Worm (Caenorhabditis elegans) whole organism, mixed stage, embryonic: ENCODE measurements around the gene orc-3.

ENCODE experiments used
- M03D4.4 ChIP-seq: sonication (generic microtip); optimal IDR thresholded peaks from 2 replicates; lab custom pipeline; 2017; ENCODE audit warnings: mild to moderate bottlenecking, missing genetic modification characterization, missing compliant biosample characterization
- bed-3 ChIP-seq: fragments of 200-800 bp; sonication (Bioruptor generic); optimal IDR thresholded peaks from 3 replicates; lab custom pipeline; 2018; ENCODE audit warnings: mild to moderate bottlenecking, missing genetic modification characterization, moderate library complexity, missing compliant biosample characterization
- blmp-1 ChIP-seq: fragments of 150-350 bp; optimal IDR thresholded peaks from 2 replicates; lab custom pipeline; 2014; ENCODE audit warnings: missing biosample characterization, missing genetic modification characterization
- ceh-39 ChIP-seq: fragments of 150-350 bp; optimal IDR thresholded peaks from 2 replicates; lab custom pipeline; 2014; ENCODE audit warnings: missing biosample characterization, missing genetic modification characterization
- ceh-83 ChIP-seq: fragments of 200-800 bp; sonication (Bioruptor generic); optimal IDR thresholded peaks from 2 replicates; lab custom pipeline; 2018; ENCODE audit warnings: mild to moderate bottlenecking, missing genetic modification characterization, missing compliant biosample characterization
- ces-1 ChIP-seq: fragments of 150-350 bp; optimal IDR thresholded peaks from 2 replicates; lab custom pipeline; 2014; ENCODE audit warnings: missing biosample characterization, missing genetic modification reagents, missing genetic modification characterization
- cnd-1 ChIP-seq: fragments of 200-800 bp; sonication (Bioruptor generic); optimal IDR thresholded peaks from 2 replicates; lab custom pipeline; 2018; ENCODE audit warnings: mild to moderate bottlenecking, missing genetic modification characterization, missing compliant biosample characterization
- elt-1 ChIP-seq: sonication (generic microtip); optimal IDR thresholded peaks from 2 replicates; lab custom pipeline; 2017; ENCODE audit warnings: missing genetic modification characterization, mild to moderate bottlenecking, missing compliant biosample characterization, antibody characterized with exemption, moderate library complexity, borderline replicate concordance; ENCODE audit not compliant: insufficient read depth
- elt-3 ChIP-seq: fragments of 150-350 bp; optimal IDR thresholded peaks from 2 replicates; lab custom pipeline; 2014; ENCODE audit warnings: missing biosample characterization, missing genetic modification characterization
- flh-1 ChIP-seq: fragments of 200-800 bp; sonication (Bioruptor generic); optimal IDR thresholded peaks from 2 replicates; lab custom pipeline; 2018; ENCODE audit warnings: mild to moderate bottlenecking, missing genetic modification characterization, moderate library complexity, missing compliant biosample characterization
- ham-2 ChIP-seq: fragments of 200-800 bp; sonication (Bioruptor generic); optimal IDR thresholded peaks from 2 replicates; lab custom pipeline; 2018; ENCODE audit warnings: mild to moderate bottlenecking, missing genetic modification characterization, missing compliant biosample characterization
- hlh-1 ChIP-seq: fragments of 150-350 bp; optimal IDR thresholded peaks from 2 replicates; lab custom pipeline; 2014; ENCODE audit warnings: missing biosample characterization, missing genetic modification reagents, missing genetic modification characterization
- lin-13 ChIP-seq: fragments of 150-350 bp; optimal IDR thresholded peaks from 2 replicates; lab custom pipeline; 2014; ENCODE audit warnings: missing biosample characterization, missing genetic modification characterization
- lsy-2 ChIP-seq: fragments of 150-350 bp; optimal IDR thresholded peaks from 2 replicates; lab custom pipeline; 2014; ENCODE audit warnings: missing biosample characterization, missing genetic modification characterization
- mep-1 ChIP-seq: fragments of 150-350 bp; optimal IDR thresholded peaks from 2 replicates; lab custom pipeline; 2017; ENCODE audit warnings: missing biosample characterization, missing genetic modification reagents, missing genetic modification characterization, inconsistent platforms
- mls-2 ChIP-seq: sonication (generic microtip); optimal IDR thresholded peaks from 2 replicates; lab custom pipeline; 2016; ENCODE audit warnings: mild to moderate bottlenecking, missing genetic modification characterization, moderate library complexity, missing compliant biosample characterization
- nhr-12 ChIP-seq: fragments of 150-350 bp; optimal IDR thresholded peaks from 2 replicates; lab custom pipeline; 2014; ENCODE audit warnings: missing biosample characterization, missing genetic modification characterization
- nhr-237 ChIP-seq: fragments of 150-350 bp; optimal IDR thresholded peaks from 2 replicates; lab custom pipeline; 2014; ENCODE audit warnings: missing biosample characterization, missing genetic modification characterization
- nhr-28 ChIP-seq: fragments of 150-350 bp; optimal IDR thresholded peaks from 2 replicates; lab custom pipeline; 2014; ENCODE audit warnings: missing biosample characterization, missing genetic modification characterization
- nhr-76 ChIP-seq: sonication (generic microtip); optimal IDR thresholded peaks from 2 replicates; lab custom pipeline; 2017; ENCODE audit warnings: missing biosample characterization, missing genetic modification characterization
- pha-4 ChIP-seq: fragments of 150-350 bp; optimal IDR thresholded peaks from 2 replicates; lab custom pipeline; 2018; ENCODE audit warnings: missing biosample characterization, missing genetic modification reagents, missing genetic modification characterization
- sem-2 ChIP-seq: fragments of 200-800 bp; sonication (Bioruptor generic); optimal IDR thresholded peaks from 2 replicates; lab custom pipeline; 2018; ENCODE audit warnings: mild to moderate bottlenecking, missing genetic modification characterization, missing compliant biosample characterization
- snpc-4 ChIP-seq: fragments of 150-350 bp; optimal IDR thresholded peaks from 2 replicates; lab custom pipeline; 2014; ENCODE audit warnings: missing biosample characterization, missing genetic modification characterization
- sptf-1 ChIP-seq: sonication (generic microtip); optimal IDR thresholded peaks from 2 replicates; lab custom pipeline; 2017; ENCODE audit warnings: mild to moderate bottlenecking, missing genetic modification characterization, moderate library complexity, missing compliant biosample characterization
- tbx-8 ChIP-seq: fragments of 200-800 bp; sonication (Bioruptor generic); optimal IDR thresholded peaks from 2 replicates; lab custom pipeline; 2018; ENCODE audit warnings: mild to moderate bottlenecking, missing genetic modification characterization, moderate library complexity, missing compliant biosample characterization
- unc-120 ChIP-seq: sonication (generic microtip); optimal IDR thresholded peaks from 2 replicates; lab custom pipeline; 2017; ENCODE audit warnings: missing genetic modification characterization, missing compliant biosample characterization; ENCODE audit not compliant: poor library complexity, severe bottlenecking
- unc-39 ChIP-seq: fragments of 150-350 bp; optimal IDR thresholded peaks from 2 replicates; lab custom pipeline; 2014; ENCODE audit warnings: missing biosample characterization, missing genetic modification characterization
- unc-62 ChIP-seq: fragments of 150-350 bp; optimal IDR thresholded peaks from 2 replicates; lab custom pipeline; 2014; ENCODE audit warnings: missing biosample characterization, missing genetic modification reagents, missing genetic modification characterization
- zip-8 ChIP-seq: fragments of 150-350 bp; optimal IDR thresholded peaks from 2 replicates; lab custom pipeline; 2014; ENCODE audit warnings: missing biosample characterization, missing genetic modification characterization
- ztf-11 ChIP-seq: fragments of 150-350 bp; optimal IDR thresholded peaks from 2 replicates; lab custom pipeline; 2014; ENCODE audit warnings: missing biosample characterization, missing genetic modification characterization

The orc-3 gene

DNA sequence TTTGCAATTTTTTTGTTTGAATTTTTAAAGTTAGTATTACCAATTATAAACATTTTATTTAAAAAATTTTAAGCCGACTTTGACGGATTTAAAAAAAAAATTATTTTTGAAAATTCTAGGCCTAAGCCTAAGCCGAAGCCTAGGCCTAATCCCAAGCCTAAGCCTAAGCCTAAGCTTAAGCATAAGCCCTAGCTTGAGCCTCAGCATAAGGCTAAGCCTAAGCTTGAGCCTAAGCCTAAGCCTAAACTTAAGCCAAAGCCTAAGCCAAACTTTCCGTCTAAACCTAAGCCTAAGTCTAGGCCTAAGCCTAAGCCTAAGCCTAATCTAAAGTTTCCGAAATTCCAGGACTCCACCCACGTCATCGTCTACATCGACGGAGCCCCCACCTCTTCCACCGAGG is 38.3 kb upstream of the orc-3 start:
- TF ChIP-seq ces-1 (GFP tag; lab: Kevin White, UChicago) (no peak), flh-1 (GFP tag; lab: Kevin White, UChicago) (no peak), cnd-1 (tag; lab: Kevin White, UChicago) (no peak), nhr-237 (tag; lab: Kevin White, UChicago) (no peak), bed-3 (no peak), lin-13 (tag; lab: Kevin White, UChicago) (no peak), ceh-39 (tag; lab: Kevin White, UChicago) (no peak), elt-3 (no peak), unc-62 (GFP tag; lab: Kevin White, UChicago) (no peak), tbx-8 (GFP tag; lab: Kevin White, UChicago) (no peak), ztf-11 (tag; lab: Kevin White, UChicago) (no peak), nhr-12 (tag; lab: Kevin White, UChicago) (no peak), lsy-2 (tag; lab: Kevin White, UChicago) (no peak), mls-2 (tag; lab: Kevin White, UChicago) (no peak), sptf-1 (tag; lab: Kevin White, UChicago) (no peak), sem-2 (GFP tag; lab: Kevin White, UChicago) (no peak), unc-39 (tag; lab: Kevin White, UChicago) (no peak)

DNA sequence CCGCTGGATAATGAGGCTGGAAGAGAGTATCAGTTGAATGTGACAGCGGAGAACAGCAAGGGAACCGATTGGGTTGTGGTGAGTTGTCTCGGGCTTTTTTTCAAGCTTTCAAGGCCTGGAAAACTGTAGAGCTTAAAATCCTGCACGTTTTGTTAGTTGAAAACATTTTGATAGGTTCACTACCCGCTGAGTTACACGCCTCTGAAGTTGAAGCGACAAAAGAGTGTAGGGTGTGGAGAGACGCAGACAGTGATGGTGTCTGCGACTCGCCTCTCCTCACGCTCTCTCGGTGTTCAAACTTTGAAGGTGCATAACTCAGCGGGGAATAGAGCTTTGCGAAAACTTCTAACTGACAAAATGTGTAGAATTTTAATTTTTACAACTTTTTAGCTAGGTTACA is 34.6 kb upstream of the orc-3 start:
- TF ChIP-seq cnd-1 (tag; lab: Kevin White, UChicago), result no peak
- TF ChIP-seq elt-3, result no peak
- TF ChIP-seq lsy-2 (tag; lab: Kevin White, UChicago), result no peak
- TF ChIP-seq snpc-4, result no peak
- TF ChIP-seq sptf-1 (tag; lab: Kevin White, UChicago), result no peak
- TF ChIP-seq ceh-39 (tag; lab: Kevin White, UChicago), result no peak
- TF ChIP-seq blmp-1 (tag; lab: Kevin White, UChicago), result no peak
- TF ChIP-seq ham-2, result no peak
- no peak for TF ChIP-seq unc-120 (tag; lab: Kevin White, UChicago)
- no peak for TF ChIP-seq nhr-76
- TF ChIP-seq flh-1 (GFP tag; lab: Kevin White, UChicago), result no peak
- TF ChIP-seq M03D4.4 (tag; lab: Kevin White, UChicago), result no peak
- TF ChIP-seq nhr-28 (tag; lab: Kevin White, UChicago), result no peak
- TF ChIP-seq lin-13 (tag; lab: Kevin White, UChicago), result no peak
- no peak for TF ChIP-seq hlh-1 (tag; lab: Kevin White, UChicago)
- TF ChIP-seq elt-1 (tag; lab: Kevin White, UChicago), result no peak
- TF ChIP-seq ztf-11 (tag; lab: Kevin White, UChicago), result no peak

DNA sequence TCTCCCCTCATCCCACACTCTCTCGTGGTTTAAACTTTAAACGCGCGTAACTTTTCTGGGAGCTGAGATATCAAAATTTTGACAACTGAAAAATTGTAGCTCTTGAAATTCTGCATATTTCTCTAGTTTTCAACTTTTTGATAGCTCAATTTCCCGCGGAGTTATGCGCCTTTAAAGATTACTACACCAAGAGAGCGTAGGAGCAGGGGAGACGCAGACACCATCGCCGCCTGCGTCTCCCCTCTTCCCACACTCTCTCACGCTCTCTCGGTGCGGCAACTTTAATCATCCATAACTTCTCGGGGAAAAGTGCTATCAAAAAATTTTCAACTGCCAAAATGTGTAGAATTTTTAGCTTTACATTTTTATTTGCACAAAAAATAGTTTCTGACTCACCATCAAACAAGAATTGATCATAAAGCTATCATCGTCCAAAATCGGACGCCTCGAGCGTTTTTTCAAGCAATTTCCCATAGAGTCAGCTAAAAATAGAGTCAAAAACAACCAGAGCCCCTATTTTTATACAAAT is 31.8 kb upstream of the orc-3 start, which contains the start of gene eak-3:
Gene eak-3, minus strand, starts transcription at position 479 of the 529 bp plus-strand sequence.
- TF ChIP-seq cnd-1 (tag; lab: Kevin White, UChicago) (no peak), mls-2 (tag; lab: Kevin White, UChicago) (no peak), hlh-1 (tag; lab: Kevin White, UChicago) (no peak), flh-1 (GFP tag; lab: Kevin White, UChicago) (no peak), nhr-12 (tag; lab: Kevin White, UChicago) (no peak), unc-62 (GFP tag; lab: Kevin White, UChicago) (no peak), lin-13 (tag; lab: Kevin White, UChicago) (no peak), nhr-237 (tag; lab: Kevin White, UChicago) (no peak), ceh-83 (GFP tag; lab: Kevin White, UChicago) (no peak), ceh-39 (tag; lab: Kevin White, UChicago) (no peak), zip-8 (tag; lab: Kevin White, UChicago) (no peak), elt-1 (tag; lab: Kevin White, UChicago) (no peak)

DNA sequence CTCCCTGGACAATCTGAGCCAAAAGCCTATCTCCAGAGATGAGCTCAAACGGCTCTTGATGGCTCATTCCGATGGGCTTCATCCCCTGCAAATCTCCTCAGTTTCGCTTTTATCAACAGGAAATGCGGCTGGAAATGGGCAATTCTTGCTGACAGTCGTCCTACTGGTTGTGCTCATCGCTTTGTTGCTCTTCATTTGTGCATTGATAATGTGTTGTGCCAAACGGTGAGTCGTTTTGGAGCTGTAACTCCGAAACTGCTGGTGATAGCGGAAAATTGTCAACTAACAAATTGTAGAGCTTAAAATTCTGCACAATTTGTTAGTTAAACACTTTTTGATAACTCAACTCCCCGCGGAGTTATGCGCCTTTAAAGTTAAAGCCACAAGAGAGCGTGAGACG is 28.9 kb upstream of the orc-3 start:
- no peak for TF ChIP-seq elt-1 (tag; lab: Kevin White, UChicago)
- no peak for TF ChIP-seq blmp-1 (tag; lab: Kevin White, UChicago)
- TF ChIP-seq cnd-1 (tag; lab: Kevin White, UChicago), result no peak
- no peak for TF ChIP-seq pha-4 (tag; lab: Kevin White, UChicago)
- TF ChIP-seq sem-2 (GFP tag; lab: Kevin White, UChicago), result no peak
- no peak for TF ChIP-seq unc-120 (tag; lab: Kevin White, UChicago)
- TF ChIP-seq flh-1 (GFP tag; lab: Kevin White, UChicago), result no peak
- TF ChIP-seq nhr-237 (tag; lab: Kevin White, UChicago), result no peak
- no peak for TF ChIP-seq lin-13 (tag; lab: Kevin White, UChicago)
- no peak for TF ChIP-seq ces-1 (GFP tag; lab: Kevin White, UChicago)
- TF ChIP-seq sptf-1 (tag; lab: Kevin White, UChicago), result no peak
- TF ChIP-seq zip-8 (tag; lab: Kevin White, UChicago), result no peak
- no peak for TF ChIP-seq ceh-39 (tag; lab: Kevin White, UChicago)
- TF ChIP-seq mep-1 (tag; lab: Kevin White, UChicago), result no peak
- TF ChIP-seq unc-39 (tag; lab: Kevin White, UChicago), result no peak
